Worm (Caenorhabditis elegans): ENCODE results near the gene mig-21.
A peak's percentile ranks its signal among the peaks of the same experiment; 100 is the strongest.

ce11 chrIII:5871760-5872159 is 6.4 kb downstream of the mig-21 start, which contains the start of the genes F01F1.11 and F01F1.3:
- TF ChIP-seq lin-35 (GFP tag; optimal IDR thresholded peaks at IDR 0.05) (peak in 2 of 3 experiments; percentile 56 to 93), B0261.1 (tag; optimal IDR thresholded peaks at IDR 0.05) (no peak), nfya-1 (tag; optimal IDR thresholded peaks at IDR 0.05; ENCODE audit: borderline replicate concordance, insufficient read depth) (no peak), aptf-2 (GFP tag; conservative IDR thresholded peaks at IDR 0.05) (0 out of 2 replicates have a peak, but pooled peaks have one; percentile 52), mxl-1 (tag; optimal IDR thresholded peaks at IDR 0.05) (no peak)
